Worm (Caenorhabditis elegans) whole organism, L2 larva: ENCODE measurements around the gene ZK285.2.

Experiments
- C34F6.9 ChIP-seq: fragments of 150-350 bp; optimal IDR thresholded peaks from 2 replicates; lab custom pipeline; 2014; ENCODE audit warnings: missing biosample characterization, missing genetic modification characterization
- R02D3.7 ChIP-seq: fragments of 150-350 bp; optimal IDR thresholded peaks from 2 replicates; lab custom pipeline; 2014; ENCODE audit warnings: missing biosample characterization, missing genetic modification characterization
- Y55F3AM.14 ChIP-seq: fragments of 200-800 bp; sonication (Bioruptor generic); optimal IDR thresholded peaks from 2 replicates; lab custom pipeline; 2018; ENCODE audit warnings: mild to moderate bottlenecking, missing genetic modification characterization, missing compliant biosample characterization
- aly-2 ChIP-seq: fragments of 150-350 bp; optimal IDR thresholded peaks from 2 replicates; lab custom pipeline; 2014; ENCODE audit warnings: missing biosample characterization, missing genetic modification characterization
- blmp-1 ChIP-seq: sonication (generic microtip); optimal IDR thresholded peaks from 2 replicates; lab custom pipeline; 2017; ENCODE audit warnings: missing genetic modification characterization, mild to moderate bottlenecking, missing compliant biosample characterization, antibody characterized with exemption, moderate library complexity; ENCODE audit not compliant: insufficient read depth
- ceh-82 ChIP-seq: fragments of 150-350 bp; optimal IDR thresholded peaks from 2 replicates; lab custom pipeline; 2014; ENCODE audit warnings: missing biosample characterization, missing genetic modification characterization
- crh-2 ChIP-seq: sonication (generic microtip); optimal IDR thresholded peaks from 2 replicates; lab custom pipeline; 2017; ENCODE audit warnings: missing biosample characterization, missing genetic modification characterization
- dmd-4 ChIP-seq: sonication (generic microtip); optimal IDR thresholded peaks from 2 replicates; lab custom pipeline; 2017; ENCODE audit warnings: missing biosample characterization, missing genetic modification characterization
- egl-27 ChIP-seq: sonication (generic microtip); optimal IDR thresholded peaks from 3 replicates; lab custom pipeline; 2017; ENCODE audit warnings: missing biosample characterization, missing genetic modification reagents, missing genetic modification characterization
- elt-1 ChIP-seq: fragments of 150-350 bp; optimal IDR thresholded peaks from 2 replicates; lab custom pipeline; 2014; ENCODE audit warnings: missing biosample characterization, missing genetic modification characterization
- elt-3 ChIP-seq: sonication (generic microtip); optimal IDR thresholded peaks from 2 replicates; lab custom pipeline; 2017; ENCODE audit warnings: missing biosample characterization, missing genetic modification characterization
- fos-1 ChIP-seq: fragments of 150-350 bp; optimal IDR thresholded peaks from 2 replicates; lab custom pipeline; 2014; ENCODE audit warnings: missing biosample characterization, missing genetic modification characterization
- lin-13 ChIP-seq: fragments of 150-350 bp; optimal IDR thresholded peaks from 2 replicates; lab custom pipeline; 2014; ENCODE audit warnings: missing biosample characterization, missing genetic modification reagents, missing genetic modification characterization
- lin-39 ChIP-seq: fragments of 150-350 bp; optimal IDR thresholded peaks from 2 replicates; lab custom pipeline; 2014; ENCODE audit warnings: missing biosample characterization, missing genetic modification reagents, missing genetic modification characterization
- lsy-2 ChIP-seq, 2 experiments: fragments of 150-350 bp in 1 of 2; sonication (generic microtip) in 1 of 2; optimal IDR thresholded peaks; 2 replicates each; lab custom pipeline; 2014 to 2017; ENCODE audit warnings: missing biosample characterization in 2 of 2, missing genetic modification characterization in 2 of 2
- mab-5 ChIP-seq: fragments of 150-350 bp; optimal IDR thresholded peaks from 2 replicates; lab custom pipeline; 2014; ENCODE audit warnings: missing biosample characterization, missing genetic modification characterization
- mbf-1 ChIP-seq: sonication (generic microtip); optimal IDR thresholded peaks from 2 replicates; lab custom pipeline; 2017; ENCODE audit warnings: missing biosample characterization, missing genetic modification characterization
- nhr-10 ChIP-seq: sonication (generic microtip); optimal IDR thresholded peaks from 2 replicates; lab custom pipeline; 2017; ENCODE audit warnings: missing biosample characterization, missing genetic modification characterization
- nhr-11 ChIP-seq: fragments of 150-350 bp; optimal IDR thresholded peaks from 2 replicates; lab custom pipeline; 2014; ENCODE audit warnings: missing biosample characterization, missing genetic modification characterization
- nhr-129 ChIP-seq: fragments of 150-350 bp; optimal IDR thresholded peaks from 2 replicates; lab custom pipeline; 2014; ENCODE audit warnings: missing biosample characterization, missing genetic modification characterization
- nhr-21 ChIP-seq: fragments of 150-350 bp; optimal IDR thresholded peaks from 2 replicates; lab custom pipeline; 2014; ENCODE audit warnings: missing biosample characterization, missing genetic modification characterization
- nhr-23 ChIP-seq: fragments of 150-350 bp; optimal IDR thresholded peaks from 2 replicates; lab custom pipeline; 2014; ENCODE audit warnings: missing biosample characterization, missing genetic modification reagents, missing genetic modification characterization
- nhr-237 ChIP-seq: fragments of 150-350 bp; optimal IDR thresholded peaks from 2 replicates; lab custom pipeline; 2014; ENCODE audit warnings: missing biosample characterization, missing genetic modification characterization
- nhr-25 ChIP-seq: fragments of 150-350 bp; sonication (generic microtip); optimal IDR thresholded peaks from 3 replicates; lab custom pipeline; 2014; ENCODE audit warnings: missing biosample characterization, missing genetic modification characterization
- nhr-6 ChIP-seq: fragments of 150-350 bp; optimal IDR thresholded peaks from 2 replicates; lab custom pipeline; 2014; ENCODE audit warnings: missing biosample characterization, missing genetic modification characterization
- nhr-77 ChIP-seq: fragments of 150-350 bp; optimal IDR thresholded peaks from 2 replicates; lab custom pipeline; 2014; ENCODE audit warnings: missing biosample characterization, missing genetic modification characterization
- sem-4 ChIP-seq: fragments of 150-350 bp; optimal IDR thresholded peaks from 2 replicates; lab custom pipeline; 2014; ENCODE audit warnings: missing biosample characterization, missing genetic modification reagents, missing genetic modification characterization
- skn-1 ChIP-seq: sonication (generic microtip); optimal IDR thresholded peaks from 2 replicates; lab custom pipeline; 2017; ENCODE audit warnings: missing biosample characterization, missing genetic modification characterization
- sma-3 ChIP-seq: sonication (generic microtip); optimal IDR thresholded peaks from 2 replicates; lab custom pipeline; 2016; ENCODE audit warnings: missing genetic modification reagents, missing genetic modification characterization, missing compliant biosample characterization
- sma-9 ChIP-seq, 2 experiments: fragments of 150-350 bp in 1 of 2; sonication (generic microtip) in 1 of 2; optimal IDR thresholded peaks; 2 replicates each; lab custom pipeline; 2014 to 2016; ENCODE audit warnings: missing genetic modification characterization in 2 of 2, mild to moderate bottlenecking in 1 of 2, missing biosample characterization in 1 of 2, missing compliant biosample characterization in 1 of 2, missing genetic modification reagents in 1 of 2, moderate library complexity in 1 of 2
- unc-39 ChIP-seq: fragments of 150-350 bp; optimal IDR thresholded peaks from 2 replicates; lab custom pipeline; 2014; ENCODE audit warnings: missing biosample characterization, missing genetic modification characterization
- unc-55 ChIP-seq: fragments of 150-350 bp; sonication (generic microtip); optimal IDR thresholded peaks from 3 replicates; lab custom pipeline; 2014; ENCODE audit warnings: missing biosample characterization, missing genetic modification reagents, missing genetic modification characterization
- zag-1 ChIP-seq: fragments of 150-350 bp; optimal IDR thresholded peaks from 2 replicates; lab custom pipeline; 2014; ENCODE audit warnings: missing biosample characterization, missing genetic modification characterization
- ztf-11 ChIP-seq: sonication (generic microtip); optimal IDR thresholded peaks from 2 replicates; lab custom pipeline; 2017; ENCODE audit warnings: missing biosample characterization, missing genetic modification characterization

Gene ZK285.2

ce11 chrV:16055031-16055430, 8.4 kb downstream of the ZK285.2 start, which contains the start of gene F14H3.4:
Gene F14H3.4 (minus strand): TSS chrV:16055072.
- TF ChIP-seq nhr-25 (tag; lab: Kevin White, UChicago) (no peak), elt-3 (tag; lab: Kevin White, UChicago) (no peak), lsy-2 (tag; optimal IDR thresholded peaks at IDR 0.05; lab: Kevin White, UChicago) (no peak), nhr-23 (tag; lab: Kevin White, UChicago) (no peak), unc-39 (tag; lab: Kevin White, UChicago) (no peak)
- TF ChIP-seq, all 48 proteins: peak for 0

- no peak for TF ChIP-seq fos-1
- no peak for TF ChIP-seq sem-4 (tag; lab: Kevin White, UChicago)
- TF ChIP-seq lin-13 (GFP tag; lab: Kevin White, UChicago): no peak
- no peak for TF ChIP-seq egl-27
- no peak for TF ChIP-seq elt-1 (tag; lab: Kevin White, UChicago)
- TF ChIP-seq ztf-11: no peak
- TF ChIP-seq C34F6.9: no peak
- TF ChIP-seq nhr-129 (tag; lab: Kevin White, UChicago): no peak
- TF ChIP-seq skn-1 (tag; lab: Kevin White, UChicago): no peak
- TF ChIP-seq sma-9 (GFP tag; optimal IDR thresholded peaks at IDR 0.05; lab: Kevin White, UChicago): no peak
- TF ChIP-seq sma-9 (tag; optimal IDR thresholded peaks at IDR 0.05; lab: Kevin White, UChicago): no peak
- TF ChIP-seq R02D3.7 (tag; lab: Kevin White, UChicago): no peak
- no peak for TF ChIP-seq lin-39 (tag; lab: Kevin White, UChicago)
- TF ChIP-seq sma-3 (GFP tag; lab: Kevin White, UChicago): no peak
- no peak for TF ChIP-seq nhr-237 (tag; lab: Kevin White, UChicago)
Observed at ce11 chrV:16057010-16057463, 10.4 kb downstream of the ZK285.2 start, which contains the start of gene F14H3.5. Gene F14H3.5 (minus strand): TSS chrV:16057060.

- TF ChIP-seq ceh-82 (no peak), lin-13 (GFP tag; lab: Kevin White, UChicago) (no peak), ztf-11 (no peak), nhr-23 (tag; lab: Kevin White, UChicago) (no peak), nhr-10 (tag; lab: Kevin White, UChicago) (no peak), nhr-77 (tag; lab: Kevin White, UChicago) (no peak), aly-2 (tag; lab: Kevin White, UChicago) (no peak), Y55F3AM.14 (GFP tag; lab: Kevin White, UChicago) (no peak), blmp-1 (tag; lab: Kevin White, UChicago) (no peak), egl-27 (no peak), dmd-4 (tag; lab: Kevin White, UChicago) (no peak), zag-1 (tag; lab: Kevin White, UChicago) (no peak), C34F6.9 (no peak), nhr-11 (no peak), unc-39 (tag; lab: Kevin White, UChicago) (no peak), sem-4 (tag; lab: Kevin White, UChicago) (no peak)
Observed at ce11 chrV:16058872-16059271, 12.2 kb downstream of the ZK285.2 start, which contains the start of gene F14H3.6. Gene F14H3.6 (minus strand): TSS chrV:16058893.

ce11 chrV:16060135-16060534, 13.5 kb downstream of the ZK285.2 start, which contains the start of gene F14H3.15:
Gene F14H3.15 (minus strand): TSS chrV:16060235.
- TF ChIP-seq lin-13 (GFP tag; lab: Kevin White, UChicago): no peak
- TF ChIP-seq zag-1 (tag; lab: Kevin White, UChicago): no peak
- no peak for TF ChIP-seq nhr-25 (tag; lab: Kevin White, UChicago)
- TF ChIP-seq sem-4 (tag; lab: Kevin White, UChicago): no peak
- TF ChIP-seq nhr-21: no peak
- TF ChIP-seq unc-55 (GFP tag; lab: Kevin White, UChicago): no peak
- TF ChIP-seq nhr-10 (tag; lab: Kevin White, UChicago): no peak
- TF ChIP-seq crh-2: no peak
- no peak for TF ChIP-seq mab-5
- no peak for TF ChIP-seq nhr-77 (tag; lab: Kevin White, UChicago)
- TF ChIP-seq sma-3 (GFP tag; lab: Kevin White, UChicago): no peak
- TF ChIP-seq, all 48 proteins: peak for 0

- TF ChIP-seq nhr-23 (tag; lab: Kevin White, UChicago) (no peak), dmd-4 (tag; lab: Kevin White, UChicago) (no peak), egl-27 (no peak), lin-39 (tag; lab: Kevin White, UChicago) (no peak), aly-2 (tag; lab: Kevin White, UChicago) (no peak), nhr-10 (tag; lab: Kevin White, UChicago) (no peak), mbf-1 (tag; lab: Kevin White, UChicago) (no peak), sma-3 (GFP tag; lab: Kevin White, UChicago) (no peak), elt-3 (tag; lab: Kevin White, UChicago) (no peak), zag-1 (tag; lab: Kevin White, UChicago) (no peak), unc-39 (tag; lab: Kevin White, UChicago) (no peak), nhr-6 (tag; lab: Kevin White, UChicago) (no peak)
Observed at ce11 chrV:16061993-16062392, 15.3 kb downstream of the ZK285.2 start, which contains the start of gene fbxa-100. Gene fbxa-100 (minus strand): TSS chrV:16062093.
